Worm (Caenorhabditis elegans): ENCODE results near the gene K12B6.4.

The K12B6.4 gene

ce11 chrV:6249135-6249534, 31.9 kb downstream of the K12B6.4 start:
- TF ChIP-seq nhr-28 (tag; optimal IDR thresholded peaks at IDR 0.05) (no peak), R02D3.7 (tag; optimal IDR thresholded peaks at IDR 0.05) (no peak), unc-62 (GFP tag; optimal IDR thresholded peaks at IDR 0.05 in 1 of 2) (peak in 1 of 2 experiments; percentile 95), unc-62 (tag; optimal IDR thresholded peaks at IDR 0.05) (no peak), mxl-2 (GFP tag; conservative IDR thresholded peaks at IDR 0.05) (no peak), lin-29 (GFP tag; IDR thresholded peaks at IDR 0.05) (no peak), aha-1 (tag) (no peak)

- TF ChIP-seq F26F4.8 (GFP tag; conservative IDR thresholded peaks at IDR 0.05) (no peak), dve-1 (tag; optimal IDR thresholded peaks at IDR 0.05; ENCODE audit: insufficient read depth) (peak; percentile 10), hlh-30 (tag; optimal IDR thresholded peaks at IDR 0.05; ENCODE audit: insufficient read depth) (peak; percentile 64), mdl-1 (tag; optimal IDR thresholded peaks at IDR 0.05) (peak in 1 of 2 experiments; percentile 16), hlh-11 (tag; optimal IDR thresholded peaks at IDR 0.05) (peak; percentile 42), nhr-28 (tag; optimal IDR thresholded peaks at IDR 0.05) (peak; percentile 50), lin-13 (GFP tag; optimal IDR thresholded peaks at IDR 0.05) (no peak), daf-16 (GFP tag; optimal IDR thresholded peaks at IDR 0.05) (no peak), daf-16 (tag; optimal IDR thresholded peaks at IDR 0.05) (peak; percentile 53), nhr-48 (tag; optimal IDR thresholded peaks at IDR 0.05) (peak; percentile 8), dmd-6 (GFP tag; IDR thresholded peaks at IDR 0.05) (peak; percentile 19; the same call in 1 of the 2 replicates)
Measured at ce11 chrV:6248714-6249113, 32.4 kb downstream of the K12B6.4 start.

ce11 chrV:6247397-6247796, 33.7 kb downstream of the K12B6.4 start:
- no peak for TF ChIP-seq egl-43 (GFP tag; IDR thresholded peaks at IDR 0.05)
- TF ChIP-seq lin-29 (GFP tag; IDR thresholded peaks at IDR 0.05) = no peak
- no peak for TF ChIP-seq dmd-9 (GFP tag; IDR thresholded peaks at IDR 0.05)
- no peak for TF ChIP-seq attf-4 (tag; optimal IDR thresholded peaks at IDR 0.05)
- TF ChIP-seq nhr-42 (GFP tag; IDR thresholded peaks at IDR 0.05) = no peak
- peak in 1 of 2 experiments; percentile 98 for TF ChIP-seq unc-62 (GFP tag; optimal IDR thresholded peaks at IDR 0.05 in 1 of 2)
- TF ChIP-seq unc-62 (tag; optimal IDR thresholded peaks at IDR 0.05) = no peak
- no peak for TF ChIP-seq lin-13 (GFP tag; optimal IDR thresholded peaks at IDR 0.05)
- TF ChIP-seq rbr-2 (tag; optimal IDR thresholded peaks at IDR 0.05) = no peak
- peak; percentile 86 to 97 for TF ChIP-seq hif-1 (tag; optimal IDR thresholded peaks at IDR 0.05)
- TF ChIP-seq nhr-25 (tag; optimal IDR thresholded peaks at IDR 0.05; ENCODE audit: borderline replicate concordance, insufficient read depth) = peak; percentile 65
- TF ChIP-seq mep-1 (tag; optimal IDR thresholded peaks at IDR 0.05) = peak; percentile 33
- peak; percentile 91 for TF ChIP-seq dve-1 (tag; optimal IDR thresholded peaks at IDR 0.05; ENCODE audit: insufficient read depth)
- TF ChIP-seq ctbp-1 (GFP tag; IDR thresholded peaks at IDR 0.05) = no peak
- TF ChIP-seq dmd-6 (GFP tag; IDR thresholded peaks at IDR 0.05) = peak; percentile 97
- TF ChIP-seq hlh-30 (tag; optimal IDR thresholded peaks at IDR 0.05; ENCODE audit: insufficient read depth) = peak; percentile 67
- no peak for TF ChIP-seq daf-12 (tag; optimal IDR thresholded peaks at IDR 0.05)
- no peak for TF ChIP-seq unc-130 (GFP tag; optimal IDR thresholded peaks at IDR 0.05)
- TF ChIP-seq nhr-102 (tag; optimal IDR thresholded peaks at IDR 0.05) = peak; percentile 4
- TF ChIP-seq pha-4 (GFP tag; IDR thresholded peaks at IDR 0.05) = no peak
- TF ChIP-seq pha-4 (tag; optimal IDR thresholded peaks at IDR 0.05) = no peak
- TF ChIP-seq ces-1 (GFP tag; optimal IDR thresholded peaks at IDR 0.05) = no peak
- TF ChIP-seq nhr-11 (tag; optimal IDR thresholded peaks at IDR 0.05) = no peak
- TF ChIP-seq vab-7 (GFP tag; IDR thresholded peaks at IDR 0.05) = no peak
- no peak for TF ChIP-seq daf-16 (GFP tag; optimal IDR thresholded peaks at IDR 0.05)
- peak; percentile 7 for TF ChIP-seq daf-16 (tag; optimal IDR thresholded peaks at IDR 0.05)
- peak; percentile 88 for TF ChIP-seq hlh-11 (tag; optimal IDR thresholded peaks at IDR 0.05)
- TF ChIP-seq aly-2 (tag; optimal IDR thresholded peaks at IDR 0.05) = no peak
- peak; percentile 99 for TF ChIP-seq nhr-48 (tag; optimal IDR thresholded peaks at IDR 0.05)
- peak; percentile 100 for TF ChIP-seq aha-1 (tag)
- TF ChIP-seq spr-1 (tag; optimal IDR thresholded peaks at IDR 0.05) = peak; percentile 20
- TF ChIP-seq nhr-6 (tag; optimal IDR thresholded peaks at IDR 0.05) = no peak
- peak; percentile 31 to 86 for TF ChIP-seq mdl-1 (tag; optimal IDR thresholded peaks at IDR 0.05)
- TF ChIP-seq zfp-3 (GFP tag; conservative IDR thresholded peaks at IDR 0.05) = no peak
- peak; percentile 78 for TF ChIP-seq mxl-3 (GFP tag; optimal IDR thresholded peaks at IDR 0.05)
- no peak for TF ChIP-seq duxl-1 (tag; optimal IDR thresholded peaks at IDR 0.05; ENCODE audit: poor library complexity)
- TF ChIP-seq T26A8.4 (GFP tag; IDR thresholded peaks at IDR 0.05) = no peak
- TF ChIP-seq tag-97 (GFP tag; IDR thresholded peaks at IDR 0.05) = no peak
- no peak for TF ChIP-seq snpc-4 (tag; optimal IDR thresholded peaks at IDR 0.05)
- no peak for TF ChIP-seq R02D3.7 (tag; optimal IDR thresholded peaks at IDR 0.05)
- TF ChIP-seq mes-2 (tag; optimal IDR thresholded peaks at IDR 0.05; ENCODE audit: poor library complexity, severe bottlenecking) = peak; percentile 39
- TF ChIP-seq ceh-20 (GFP tag; IDR thresholded peaks at IDR 0.05) = peak; percentile 71
